Fruit fly (Drosophila melanogaster): ENCODE results near the gene Npc2f.

Gene Npc2f

dm6 chr3R:24137311-24137945 lies at the start of gene Npc2f:
Gene Npc2f, plus strand, starts transcription at chr3R:24137895.
- TF ChIP-seq noc (tag; optimal IDR thresholded peaks at IDR 0.05): peak; percentile 94

dm6 chr3R:24090143-24090542 lies 47.6 kb upstream of the Npc2f start:
- peak; percentile 59 for TF ChIP-seq noc (tag; optimal IDR thresholded peaks at IDR 0.05)

DNA sequence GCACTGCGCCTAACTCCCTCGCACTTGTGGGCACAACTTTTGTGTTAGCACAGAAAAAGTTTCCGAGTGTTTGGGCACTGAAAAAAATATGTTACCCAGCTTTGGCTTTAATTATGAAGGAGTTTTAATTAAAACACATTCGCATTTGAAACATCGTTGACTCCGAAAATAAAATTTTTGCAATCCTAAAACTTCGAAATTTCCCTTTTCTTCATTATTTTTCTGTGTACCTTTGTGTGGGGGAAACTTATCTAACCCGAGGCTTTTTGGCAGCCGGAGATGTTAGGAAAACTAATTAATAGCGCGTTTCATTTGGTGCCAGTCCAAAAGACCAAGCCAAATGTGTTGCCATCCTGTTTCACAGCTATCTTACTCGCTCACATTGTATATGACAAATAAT lies 46.0 kb upstream of the Npc2f start:
- no peak for TF ChIP-seq noc (tag; optimal IDR thresholded peaks at IDR 0.05)

dm6 chr3R:24092590-24093151 lies 45.0 kb upstream of the Npc2f start:
- no peak for TF ChIP-seq noc (tag; optimal IDR thresholded peaks at IDR 0.05)

dm6 chr3R:24093430-24093829 lies 44.3 kb upstream of the Npc2f start:
- no peak for TF ChIP-seq noc (tag; optimal IDR thresholded peaks at IDR 0.05)

- TF ChIP-seq noc (tag; optimal IDR thresholded peaks at IDR 0.05): peak; percentile 62
Observed at dm6 chr3R:24099039-24100026, 38.4 kb upstream of the Npc2f start.

DNA sequence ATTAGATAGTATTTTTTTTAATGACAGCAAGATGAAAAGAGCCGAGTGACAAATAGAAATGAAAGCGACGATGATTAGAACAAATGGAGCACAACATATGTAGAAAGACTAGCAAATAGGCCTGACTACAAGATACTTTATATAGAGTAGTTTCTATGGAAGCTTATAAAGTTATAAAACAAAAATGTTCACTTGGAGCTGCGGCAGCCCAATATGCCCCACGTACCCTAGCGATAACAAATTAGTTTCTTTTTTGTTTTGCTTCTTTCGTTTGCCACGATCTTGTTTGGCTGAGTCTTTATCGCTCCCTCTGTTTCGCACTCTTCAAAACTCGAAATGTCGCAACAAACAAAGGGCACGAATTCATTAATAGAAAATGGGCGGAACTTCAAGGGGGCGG lies 37.0 kb upstream of the Npc2f start:
- peak; percentile 14 for TF ChIP-seq noc (tag; optimal IDR thresholded peaks at IDR 0.05)

dm6 chr3R:24101437-24101836 lies 36.3 kb upstream of the Npc2f start:
- no peak for TF ChIP-seq noc (tag; optimal IDR thresholded peaks at IDR 0.05)

dm6 chr3R:24102387-24102786 lies 35.3 kb upstream of the Npc2f start:
- peak; percentile 30 for TF ChIP-seq noc (tag; optimal IDR thresholded peaks at IDR 0.05)

DNA sequence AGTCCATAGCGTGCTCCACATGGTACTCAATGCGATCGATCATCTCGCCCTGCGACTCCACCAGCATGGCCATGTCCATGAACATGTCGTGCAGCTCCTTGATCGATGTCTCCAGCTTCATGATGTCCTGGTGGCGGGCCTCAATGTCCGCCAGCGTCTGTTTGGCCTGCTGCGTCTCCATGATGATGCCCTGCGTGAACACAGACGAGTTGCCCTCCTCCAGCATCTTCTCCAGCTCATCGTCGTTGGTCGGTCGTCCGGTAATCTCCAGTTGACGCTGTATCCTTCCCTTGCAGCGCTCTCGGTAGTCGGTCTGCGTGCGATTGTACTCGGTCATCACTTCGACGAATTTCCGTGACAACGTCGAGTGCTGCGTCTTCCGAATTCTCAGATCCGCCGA lies 34.0 kb upstream of the Npc2f start:
- TF ChIP-seq noc (tag; optimal IDR thresholded peaks at IDR 0.05): no peak

dm6 chr3R:24104471-24105311 lies 33.0 kb upstream of the Npc2f start:
- TF ChIP-seq noc (tag; optimal IDR thresholded peaks at IDR 0.05): no peak

- peak; percentile 62 for TF ChIP-seq noc (tag; optimal IDR thresholded peaks at IDR 0.05)
Observed at dm6 chr3R:24105312-24105902, 32.3 kb upstream of the Npc2f start, which contains the start of gene Syx1A. Gene Syx1A, minus strand, starts transcription at chr3R:24105763.

- TF ChIP-seq noc (tag; optimal IDR thresholded peaks at IDR 0.05): peak; percentile 70
Observed at dm6 chr3R:24106059-24106631, 31.6 kb upstream of the Npc2f start.

dm6 chr3R:24106879-24107441 lies 30.7 kb upstream of the Npc2f start, which contains the start of gene CG10694:
Gene CG10694, plus strand, starts transcription at chr3R:24107391.
- TF ChIP-seq noc (tag; optimal IDR thresholded peaks at IDR 0.05): no peak

All from whole organism, larva.